Fruit fly (Drosophila melanogaster): ENCODE measurements around the gene AdamTS-B.

AdamTS-B gene

DNA sequence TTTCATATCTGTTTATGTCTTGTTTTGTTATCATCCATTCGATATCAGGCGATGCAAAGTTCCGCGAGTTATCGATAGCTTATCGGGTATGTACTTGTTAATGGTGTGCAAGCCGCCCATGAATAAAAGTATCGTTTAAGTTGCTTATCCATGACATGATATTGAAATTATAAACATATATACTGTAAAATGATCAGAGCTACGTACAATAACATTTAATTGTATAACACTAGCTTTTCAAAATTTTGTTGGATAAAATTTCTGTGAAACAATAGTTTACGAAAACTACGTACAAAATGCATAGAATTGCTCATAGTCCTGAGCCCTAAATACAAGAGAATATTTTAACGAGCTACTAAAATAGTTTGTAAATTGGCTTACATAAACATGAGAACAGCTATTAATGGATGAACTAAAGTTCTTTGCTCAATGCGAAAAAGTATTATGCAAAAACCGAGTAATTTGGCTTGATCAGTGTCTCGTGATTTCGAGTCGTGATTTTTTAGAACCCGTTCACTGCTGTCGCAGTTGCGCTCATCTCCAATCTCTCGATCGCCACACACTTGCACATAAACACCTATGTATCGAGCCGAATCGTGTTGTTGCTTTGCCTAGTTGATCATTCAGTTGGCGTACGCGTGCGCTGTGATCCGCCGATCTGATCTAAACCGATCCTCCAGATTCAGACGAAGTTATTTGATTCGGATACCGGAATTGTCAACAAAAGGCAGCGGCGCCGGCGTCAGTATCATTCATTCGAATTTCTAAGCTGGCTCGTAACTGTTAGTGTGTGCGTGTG lies 8.7 kb upstream of the AdamTS-B start, which contains the start of the genes PGAP1 and cv (continued):
- TF ChIP-seq aop (GFP tag; IDR thresholded peaks at IDR 0.05) (no peak), bbx (GFP tag; IDR thresholded peaks at IDR 0.05; ENCODE audit: partially characterized antibody) (peak; percentile 78), cg (GFP tag; optimal IDR thresholded peaks at IDR 0.05) (peak; percentile 92), Side (GFP tag; optimal IDR thresholded peaks at IDR 0.05) (no peak), Asciz (GFP tag; optimal IDR thresholded peaks at IDR 0.05) (no peak), Pdp1 (GFP tag; optimal IDR thresholded peaks at IDR 0.05) (peak; percentile 10 to 38), bsh (GFP tag; optimal IDR thresholded peaks at IDR 0.05) (peak in 1 of 2 experiments; percentile 0), mld (GFP tag; IDR thresholded peaks at IDR 0.05; ENCODE audit: partially characterized antibody) (0 out of 3 replicates have a peak, but pooled peaks have one; percentile 37), CrebB (tag; optimal IDR thresholded peaks at IDR 0.05) (no peak), CG14441 (GFP tag; IDR thresholded peaks at IDR 0.05) (no peak), ken (GFP tag; IDR thresholded peaks at IDR 0.05) (no peak), fu2 (GFP tag; optimal IDR thresholded peaks at IDR 0.05) (no peak), zfh2 (GFP tag; optimal IDR thresholded peaks at IDR 0.05) (peak; percentile 17), CG15269 (tag; optimal IDR thresholded peaks at IDR 0.05) (no peak), CG4404 (GFP tag; IDR thresholded peaks at IDR 0.05) (no peak), Oli (tag; optimal IDR thresholded peaks at IDR 0.05) (no peak), CG13894 (tag; optimal IDR thresholded peaks at IDR 0.05) (peak; percentile 89), ase (GFP tag; IDR thresholded peaks at IDR 0.05) (no peak), prd (optimal IDR thresholded peaks at IDR 0.05) (no peak), prd (GFP tag; IDR thresholded peaks at IDR 0.05) (no peak), Optix (GFP tag; IDR thresholded peaks at IDR 0.05) (no peak), CG17802 (tag; optimal IDR thresholded peaks at IDR 0.05) (no peak), ato (GFP tag; IDR thresholded peaks at IDR 0.05; ENCODE audit: partially characterized antibody) (peak; percentile 79), CG4730 (GFP tag; IDR thresholded peaks at IDR 0.05) (no peak), CG8290 (GFP tag; optimal IDR thresholded peaks at IDR 0.05) (no peak), CG8290 (tag; optimal IDR thresholded peaks at IDR 0.05) (no peak), slbo (GFP tag; IDR thresholded peaks at IDR 0.05) (peak; percentile 42; the same call in 1 of the 2 replicates), gfzf (GFP tag; optimal IDR thresholded peaks at IDR 0.05) (no peak), Spps (tag; optimal IDR thresholded peaks at IDR 0.05) (no peak), CG6765 (GFP tag; optimal IDR thresholded peaks at IDR 0.05) (no peak), rib (GFP tag; IDR thresholded peaks at IDR 0.05) (no peak), lilli (GFP tag; optimal IDR thresholded peaks at IDR 0.05) (peak; percentile 58), BEAF-32 (GFP tag; optimal IDR thresholded peaks at IDR 0.05) (peak; percentile 86), CG12236 (GFP tag; optimal IDR thresholded peaks at IDR 0.05) (no peak), gce (GFP tag; IDR thresholded peaks at IDR 0.05) (no peak), CG18599 (GFP tag; optimal IDR thresholded peaks at IDR 0.05) (no peak), CG7928 (GFP tag; optimal IDR thresholded peaks at IDR 0.05) (no peak), GATAe (GFP tag; conservative IDR thresholded peaks at IDR 0.05) (no peak), CG1602 (GFP tag; optimal IDR thresholded peaks at IDR 0.05) (peak; percentile 16), CG11456 (GFP tag; IDR thresholded peaks at IDR 0.05) (0 out of 3 replicates have a peak, but pooled peaks have one; percentile 49), CG1024 (GFP tag; IDR thresholded peaks at IDR 0.05) (no peak), MESR4 (GFP tag; optimal IDR thresholded peaks at IDR 0.05) (peak; percentile 20), ATbp (GFP tag; optimal IDR thresholded peaks at IDR 0.05) (no peak), Dip2 (GFP tag; IDR thresholded peaks at IDR 0.05) (no peak), crp (GFP tag; optimal IDR thresholded peaks at IDR 0.05) (no peak), CG3838 (GFP tag; optimal IDR thresholded peaks at IDR 0.05) (no peak), CG4820 (GFP tag; optimal IDR thresholded peaks at IDR 0.05) (no peak), HmgD (GFP tag; optimal IDR thresholded peaks at IDR 0.05) (no peak), dimm (GFP tag; IDR thresholded peaks at IDR 0.05) (no peak), ems (GFP tag; optimal IDR thresholded peaks at IDR 0.05) (peak; percentile 10)
